Worm (Caenorhabditis elegans) whole organism, L1 larva: ENCODE results near the gene C07A4.3.

ENCODE experiments used
- C16A3.4 ChIP-seq: fragments of 150-350 bp; optimal IDR thresholded peaks from 2 replicates; lab custom pipeline; 2014; ENCODE audit warnings: missing biosample characterization, missing genetic modification characterization
- blmp-1 ChIP-seq: fragments of 150-350 bp; optimal IDR thresholded peaks from 2 replicates; lab custom pipeline; 2014; ENCODE audit warnings: missing biosample characterization, missing genetic modification characterization
- ceh-82 ChIP-seq, 3 experiments: fragments of 150-350 bp in 1 of 3; sonication (generic microtip) in 2 of 3; optimal IDR thresholded peaks; 2 replicates each; lab custom pipeline; 2014 to 2017; ENCODE audit warnings: missing biosample characterization in 3 of 3, missing genetic modification characterization in 3 of 3
- ceh-88 ChIP-seq: fragments of 200-800 bp; sonication (Bioruptor generic); IDR thresholded peaks from 2 replicates; pipeline ENCODE4 v1.3.6; 2022; ENCODE audit warnings: missing genetic modification characterization, missing compliant biosample characterization
- dpl-1 ChIP-seq, 3 experiments: fragments of 150-350 bp in 2 of 3; sonication (generic microtip) in 1 of 3; optimal IDR thresholded peaks; 2 replicates each; lab custom pipeline; 2014 to 2017; ENCODE audit warnings: missing biosample characterization in 3 of 3, missing genetic modification characterization in 3 of 3, missing genetic modification reagents in 3 of 3
- dsc-1 ChIP-seq: sonication (generic microtip); optimal IDR thresholded peaks from 2 replicates; lab custom pipeline; 2016; ENCODE audit warnings: mild to moderate bottlenecking, missing genetic modification characterization, missing compliant biosample characterization
- efl-1 ChIP-seq, 4 experiments: fragments of 150-350 bp; optimal IDR thresholded peaks in 3 of 4; peaks in 1 of 4; 1 replicate in 1 of 4; 2 replicates in 3 of 4; lab custom pipeline; 2014; ENCODE audit warnings: missing biosample characterization in 2 of 4, missing genetic modification characterization in 2 of 4, missing genetic modification reagents in 2 of 4
- egl-13 ChIP-seq: sonication (generic microtip); optimal IDR thresholded peaks from 2 replicates; lab custom pipeline; 2016; ENCODE audit warnings: missing genotype, missing genetic modification reagents, missing genetic modification characterization, missing compliant biosample characterization
- egl-27 ChIP-seq, 2 experiments: fragments of 150-350 bp in 1 of 2; sonication (generic microtip); optimal IDR thresholded peaks; 3 replicates each; lab custom pipeline; 2017 to 2018; ENCODE audit warnings: missing biosample characterization in 2 of 2, missing genetic modification characterization in 2 of 2, missing genetic modification reagents in 2 of 2
- elt-2 ChIP-seq: sonication (generic microtip); optimal IDR thresholded peaks from 2 replicates; lab custom pipeline; 2016; ENCODE audit warnings: missing genetic modification characterization, mild to moderate bottlenecking, inconsistent platforms, missing compliant biosample characterization, missing genetic modification reagents
- elt-3 ChIP-seq, 6 experiments: fragments of 150-350 bp in 1 of 6; sonication (generic microtip); optimal IDR thresholded peaks; 2 replicates each; lab custom pipeline; 2017 to 2018; ENCODE audit warnings: missing biosample characterization in 6 of 6, missing genetic modification characterization in 6 of 6, inconsistent platforms in 1 of 6
- grh-1 ChIP-seq: fragments of 200-800 bp; sonication (Bioruptor generic); IDR thresholded peaks from 2 replicates; pipeline ENCODE4 v1.3.6; 2022; ENCODE audit warnings: missing genetic modification reagents, missing genetic modification characterization, missing compliant biosample characterization
- irx-1 ChIP-seq: sonication (generic microtip); optimal IDR thresholded peaks from 2 replicates; lab custom pipeline; 2016; ENCODE audit warnings: missing genetic modification characterization, missing compliant biosample characterization
- isw-1 ChIP-seq: fragments of 200-800 bp; sonication (Bioruptor generic); IDR thresholded peaks from 2 replicates; pipeline ENCODE4 v1.3.6; 2022; ENCODE audit warnings: missing genetic modification characterization, missing compliant biosample characterization
- jun-1 ChIP-seq: fragments of 150-350 bp; optimal IDR thresholded peaks from 2 replicates; lab custom pipeline; 2014; ENCODE audit warnings: missing biosample characterization, missing genetic modification reagents, missing genetic modification characterization
- lin-13 ChIP-seq: fragments of 150-350 bp; optimal IDR thresholded peaks from 2 replicates; lab custom pipeline; 2014; ENCODE audit warnings: missing biosample characterization, missing genetic modification reagents, missing genetic modification characterization
- lin-14 ChIP-seq: fragments of 200-800 bp; sonication (Bioruptor generic); optimal IDR thresholded peaks from 2 replicates; lab custom pipeline; 2018; ENCODE audit warnings: mild to moderate bottlenecking, missing genetic modification characterization, moderate library complexity, missing compliant biosample characterization
- lin-39 ChIP-seq: fragments of 150-350 bp; optimal IDR thresholded peaks from 2 replicates; lab custom pipeline; 2014; ENCODE audit warnings: missing biosample characterization, missing genetic modification reagents, missing genetic modification characterization
- lir-3 ChIP-seq: sonication (generic microtip); optimal IDR thresholded peaks from 2 replicates; lab custom pipeline; 2016; ENCODE audit warnings: mild to moderate bottlenecking, missing genetic modification characterization, moderate library complexity, missing compliant biosample characterization; ENCODE audit not compliant: poor library complexity
- lsy-2 ChIP-seq, 2 experiments: fragments of 150-350 bp; optimal IDR thresholded peaks; 2 replicates each; lab custom pipeline; 2014; ENCODE audit warnings: missing biosample characterization in 2 of 2, missing genetic modification characterization in 2 of 2
- mep-1 ChIP-seq: fragments of 150-350 bp; optimal IDR thresholded peaks from 2 replicates; lab custom pipeline; 2014; ENCODE audit warnings: missing biosample characterization, missing genetic modification characterization
- nhr-11 ChIP-seq: fragments of 150-350 bp; optimal IDR thresholded peaks from 2 replicates; lab custom pipeline; 2014; ENCODE audit warnings: missing biosample characterization, missing genetic modification characterization
- nhr-28 ChIP-seq: fragments of 150-350 bp; optimal IDR thresholded peaks from 2 replicates; lab custom pipeline; 2014; ENCODE audit warnings: missing biosample characterization, missing genetic modification characterization
- nhr-71 ChIP-seq: sonication (generic microtip); optimal IDR thresholded peaks from 2 replicates; lab custom pipeline; 2016; ENCODE audit warnings: mild to moderate bottlenecking, missing genetic modification characterization, moderate library complexity, missing compliant biosample characterization
- nhr-76 ChIP-seq: sonication (generic microtip); optimal IDR thresholded peaks from 2 replicates; lab custom pipeline; 2017; ENCODE audit warnings: missing biosample characterization, missing genetic modification characterization
- nhr-77 ChIP-seq: fragments of 150-350 bp; optimal IDR thresholded peaks from 2 replicates; lab custom pipeline; 2014; ENCODE audit warnings: missing biosample characterization, missing genetic modification characterization
- nhr-85 ChIP-seq: sonication (generic microtip); peaks from one replicate; lab custom pipeline; 2016; ENCODE audit warnings: missing genetic modification characterization, inconsistent platforms, missing compliant biosample characterization
- nhr-90 ChIP-seq: sonication (generic microtip); optimal IDR thresholded peaks from 2 replicates; lab custom pipeline; 2016; ENCODE audit warnings: mild to moderate bottlenecking, missing genetic modification characterization, missing compliant biosample characterization; ENCODE audit not compliant: poor library complexity
- pax-3 ChIP-seq: fragments of 200-800 bp; sonication (Bioruptor generic); optimal IDR thresholded peaks from 2 replicates; lab custom pipeline; 2018; ENCODE audit warnings: mild to moderate bottlenecking, missing genetic modification characterization, moderate library complexity, missing compliant biosample characterization
- pqm-1 ChIP-seq: sonication (generic microtip); optimal IDR thresholded peaks from 3 replicates; lab custom pipeline; 2017; ENCODE audit warnings: missing biosample characterization, missing genetic modification characterization
- rnt-1 ChIP-seq: sonication (generic microtip); optimal IDR thresholded peaks from 2 replicates; lab custom pipeline; 2016; ENCODE audit warnings: mild to moderate bottlenecking, missing genetic modification characterization, moderate library complexity, missing compliant biosample characterization
- skn-1 ChIP-seq: fragments of 150-350 bp; optimal IDR thresholded peaks from 2 replicates; lab custom pipeline; 2014; ENCODE audit warnings: missing biosample characterization, missing genetic modification characterization
- sox-4 ChIP-seq: sonication (generic microtip); optimal IDR thresholded peaks from 2 replicates; lab custom pipeline; 2016; ENCODE audit warnings: missing genetic modification characterization, missing compliant biosample characterization
- sup-37 ChIP-seq: fragments of 200-800 bp; sonication (Bioruptor generic); optimal IDR thresholded peaks from 2 replicates; lab custom pipeline; 2018; ENCODE audit warnings: mild to moderate bottlenecking, missing genetic modification characterization, missing compliant biosample characterization
- unc-98 ChIP-seq: fragments of 200-800 bp; sonication (Bioruptor generic); IDR thresholded peaks from 2 replicates; pipeline ENCODE4 v1.3.6; 2022; ENCODE audit warnings: missing genetic modification characterization, missing compliant biosample characterization
- vab-15 ChIP-seq: sonication (generic microtip); optimal IDR thresholded peaks from 2 replicates; lab custom pipeline; 2017; ENCODE audit warnings: missing genotype, mild to moderate bottlenecking, missing genetic modification characterization, missing compliant biosample characterization
- zag-1 ChIP-seq: fragments of 150-350 bp; optimal IDR thresholded peaks from 2 replicates; lab custom pipeline; 2014; ENCODE audit warnings: missing biosample characterization, missing genetic modification characterization
- ztf-11 ChIP-seq, 2 experiments: sonication (generic microtip); optimal IDR thresholded peaks; 2 replicates each; lab custom pipeline; 2016 to 2017; ENCODE audit warnings: missing genetic modification characterization in 2 of 2, missing biosample characterization in 1 of 2, missing compliant biosample characterization in 1 of 2

The C07A4.3 gene

ce11 chrX:10188493-10188895 lies 13.7 kb downstream of the C07A4.3 start (continued):
- TF ChIP-seq dpl-1 (GFP tag; optimal IDR thresholded peaks at IDR 0.05; lab: Kevin White, UChicago), result peak in 1 of 3 experiments; percentile 28
- TF ChIP-seq ceh-82 (tag; optimal IDR thresholded peaks at IDR 0.05; lab: Kevin White, UChicago), result peak; percentile 36 to 84 (median 39)
- peak; percentile 10 for TF ChIP-seq skn-1 (tag; lab: Kevin White, UChicago)
- TF ChIP-seq C16A3.4, result peak; percentile 70
- no peak for TF ChIP-seq elt-2 (tag; lab: Kevin White, UChicago)
- peak; percentile 40; the same call in 1 of the 2 replicates for TF ChIP-seq isw-1 (GFP tag; lab: Robert Waterston, UW)
- peak; percentile 33 for TF ChIP-seq jun-1 (tag; lab: Kevin White, UChicago)
- TF ChIP-seq ztf-11 (tag; optimal IDR thresholded peaks at IDR 0.05; lab: Kevin White, UChicago), result peak in 1 of 2 experiments; percentile 66
- TF ChIP-seq ceh-88 (GFP tag; lab: Robert Waterston, UW), result peak; percentile 24; the same call in 1 of the 2 replicates
- TF ChIP-seq nhr-71 (tag; lab: Kevin White, UChicago), result peak; percentile 89
- no peak for TF ChIP-seq unc-98
- TF ChIP-seq egl-13 (tag; lab: Kevin White, UChicago), result peak; percentile 77
- TF ChIP-seq lsy-2 (tag; optimal IDR thresholded peaks at IDR 0.05; lab: Kevin White, UChicago), result peak; percentile 44 to 81
- no peak for TF ChIP-seq vab-15 (tag; lab: Kevin White, UChicago)
- peak; percentile 54 for TF ChIP-seq nhr-77 (tag; lab: Kevin White, UChicago)
- TF ChIP-seq efl-1 (optimal IDR thresholded peaks at IDR 0.05; lab: Kevin White, UChicago), result peak; percentile 45 to 62
- TF ChIP-seq efl-1 (GFP tag; optimal IDR thresholded peaks at IDR 0.05 in 1 of 2; lab: Kevin White, UChicago), result peak in 1 of 2 experiments; percentile 63
- TF ChIP-seq mep-1 (tag; lab: Kevin White, UChicago), result peak; percentile 90
- peak; percentile 68 for TF ChIP-seq pax-3 (tag; lab: Kevin White, UChicago)
- TF ChIP-seq dsc-1 (tag; lab: Kevin White, UChicago), result peak; percentile 75
- TF ChIP-seq zag-1 (tag; lab: Kevin White, UChicago), result no peak
- peak; percentile 53 for TF ChIP-seq sup-37
- no peak for TF ChIP-seq nhr-28 (tag; lab: Kevin White, UChicago)
- TF ChIP-seq nhr-90 (tag; lab: Kevin White, UChicago), result peak; percentile 54
- peak; percentile 74 for TF ChIP-seq rnt-1
- TF ChIP-seq nhr-11 (tag; lab: Kevin White, UChicago), result peak; percentile 13
- peak; percentile 74 for TF ChIP-seq irx-1 (tag; lab: Kevin White, UChicago)
- peak; percentile 69 for TF ChIP-seq sox-4
- peak; percentile 5 for TF ChIP-seq lir-3 (tag; lab: Kevin White, UChicago)
- no peak for TF ChIP-seq lin-39 (tag; lab: Kevin White, UChicago)
- TF ChIP-seq lin-13 (GFP tag; lab: Kevin White, UChicago), result peak; percentile 42

- TF ChIP-seq elt-3 (tag; optimal IDR thresholded peaks at IDR 0.05; lab: Kevin White, UChicago) (peak in 1 of 6 experiments; percentile 38), egl-27 (tag; optimal IDR thresholded peaks at IDR 0.05; lab: Kevin White, UChicago) (no peak), dsc-1 (tag; lab: Kevin White, UChicago) (no peak), lin-14 (GFP tag; lab: Kevin White, UChicago) (peak; percentile 14), efl-1 (optimal IDR thresholded peaks at IDR 0.05; lab: Kevin White, UChicago) (no peak), efl-1 (GFP tag; optimal IDR thresholded peaks at IDR 0.05 in 1 of 2; lab: Kevin White, UChicago) (peak in 1 of 2 experiments; percentile 62), nhr-85 (tag; lab: Kevin White, UChicago) (peak; percentile 60), blmp-1 (tag; lab: Kevin White, UChicago) (peak; percentile 27), lir-3 (tag; lab: Kevin White, UChicago) (no peak), nhr-90 (tag; lab: Kevin White, UChicago) (no peak), grh-1 (GFP tag; lab: Robert Waterston, UW) (peak; percentile 76), nhr-76 (tag; lab: Kevin White, UChicago) (no peak), lin-39 (tag; lab: Kevin White, UChicago) (no peak), ceh-88 (GFP tag; lab: Robert Waterston, UW) (no peak), pqm-1 (no peak)
Observed at ce11 chrX:10189244-10189643, 14.5 kb downstream of the C07A4.3 start.
